Worm (Caenorhabditis elegans): ENCODE measurements around the gene irld-7.

irld-7 gene

ce11 chrIV:6556624-6557368, 33.4 kb upstream of the irld-7 start, which contains the start of gene try-3:
Gene try-3, plus strand, starts transcription at chrIV:6557155.
- TF ChIP-seq ztf-11 (tag; optimal IDR thresholded peaks at IDR 0.05) = no peak
- TF ChIP-seq lin-39 (tag; optimal IDR thresholded peaks at IDR 0.05) = peak; percentile 88
- TF ChIP-seq eor-1 (tag; optimal IDR thresholded peaks at IDR 0.05) = no peak
- peak in 1 of 3 experiments; percentile 63 for TF ChIP-seq elt-3 (tag; optimal IDR thresholded peaks at IDR 0.05)
- no peak for TF ChIP-seq aly-2 (tag; optimal IDR thresholded peaks at IDR 0.05)
- no peak for TF ChIP-seq mml-1 (tag; optimal IDR thresholded peaks at IDR 0.05)
- no peak for TF ChIP-seq elt-1 (tag; optimal IDR thresholded peaks at IDR 0.05)
- no peak for TF ChIP-seq sea-2 (GFP tag; optimal IDR thresholded peaks at IDR 0.05)
- TF ChIP-seq nhr-25 (tag; optimal IDR thresholded peaks at IDR 0.05) = no peak
- peak; percentile 43 for TF ChIP-seq pqm-1 (tag; optimal IDR thresholded peaks at IDR 0.05)
- no peak for TF ChIP-seq nhr-76 (tag; optimal IDR thresholded peaks at IDR 0.05)
- no peak for TF ChIP-seq ceh-9 (tag; optimal IDR thresholded peaks at IDR 0.05)
- TF ChIP-seq fos-1 (tag; optimal IDR thresholded peaks at IDR 0.05) = no peak
- no peak for TF ChIP-seq fkh-10 (GFP tag; optimal IDR thresholded peaks at IDR 0.05)
- TF ChIP-seq pha-4 (tag; optimal IDR thresholded peaks at IDR 0.05) = peak; percentile 70
- TF ChIP-seq nhr-43 (tag; optimal IDR thresholded peaks at IDR 0.05; ENCODE audit: poor library complexity, severe bottlenecking) = peak; percentile 76
- peak; percentile 32 for TF ChIP-seq nhr-23 (tag; optimal IDR thresholded peaks at IDR 0.05)
- no peak for TF ChIP-seq egl-5 (tag; optimal IDR thresholded peaks at IDR 0.05)
- no peak for TF ChIP-seq mdl-1 (tag; optimal IDR thresholded peaks at IDR 0.05)
- TF ChIP-seq ZK546.5 (tag; optimal IDR thresholded peaks at IDR 0.05) = no peak
- TF ChIP-seq nhr-11 (tag; optimal IDR thresholded peaks at IDR 0.05) = no peak
- peak; percentile 33 for TF ChIP-seq skn-1 (tag; optimal IDR thresholded peaks at IDR 0.05)
- TF ChIP-seq fkh-2 (tag; optimal IDR thresholded peaks at IDR 0.05) = no peak
- TF ChIP-seq tbx-2 (tag; optimal IDR thresholded peaks at IDR 0.05) = no peak
- TF ChIP-seq ama-1 (optimal IDR thresholded peaks at IDR 0.05) = no peak
- TF ChIP-seq unc-39 (tag; optimal IDR thresholded peaks at IDR 0.05) = no peak
- no peak for TF ChIP-seq nhr-12 (tag; optimal IDR thresholded peaks at IDR 0.05)
- no peak for TF ChIP-seq ceh-16 (tag; optimal IDR thresholded peaks at IDR 0.05)
- peak; percentile 71 for TF ChIP-seq nfya-1 (tag; optimal IDR thresholded peaks at IDR 0.05; ENCODE audit: insufficient read depth)
- TF ChIP-seq R02D3.7 (tag; optimal IDR thresholded peaks at IDR 0.05) = peak; percentile 14
- no peak for TF ChIP-seq ztf-4 (tag; optimal IDR thresholded peaks at IDR 0.05)
- TF ChIP-seq lin-15B (tag; optimal IDR thresholded peaks at IDR 0.05) = peak; percentile 49
- TF ChIP-seq elt-2 (tag; optimal IDR thresholded peaks at IDR 0.05) = peak; percentile 56
- peak; percentile 77 for TF ChIP-seq hmg-11 (tag; optimal IDR thresholded peaks at IDR 0.05)
- TF ChIP-seq zag-1 (tag; optimal IDR thresholded peaks at IDR 0.05) = no peak
- no peak for TF ChIP-seq unc-62 (GFP tag; optimal IDR thresholded peaks at IDR 0.05)
- TF ChIP-seq snpc-4 (tag; optimal IDR thresholded peaks at IDR 0.05) = peak; percentile 58
- peak; percentile 21 for TF ChIP-seq lsy-12 (tag; optimal IDR thresholded peaks at IDR 0.05)
- TF ChIP-seq ceh-82 (tag; optimal IDR thresholded peaks at IDR 0.05) = no peak
- no peak for TF ChIP-seq ceh-28 (tag; optimal IDR thresholded peaks at IDR 0.05)
- TF ChIP-seq nhr-28 (tag; optimal IDR thresholded peaks at IDR 0.05) = no peak
- TF ChIP-seq egl-27 (tag; optimal IDR thresholded peaks at IDR 0.05) = peak; percentile 33
- no peak for TF ChIP-seq daf-12 (tag; optimal IDR thresholded peaks at IDR 0.05)
- no peak for TF ChIP-seq nhr-67 (tag; optimal IDR thresholded peaks at IDR 0.05)
- TF ChIP-seq nhr-237 (tag; optimal IDR thresholded peaks at IDR 0.05) = no peak
- no peak for TF ChIP-seq nhr-77 (tag; optimal IDR thresholded peaks at IDR 0.05)
- TF ChIP-seq jun-1 (tag; optimal IDR thresholded peaks at IDR 0.05) = no peak

All from whole organism, L3 larva.